Fruit fly (Drosophila melanogaster) Kc167 (cell line): ENCODE data around the gene CG12560.

ENCODE experiments used
- Myc ChIP-seq: fragments of >200 bp; optimal IDR thresholded peaks from 2 replicates; lab custom pipeline; 2017; ENCODE audit warnings: missing external identifiers
- h ChIP-seq: fragments of >200 bp; optimal IDR thresholded peaks from 3 replicates; lab custom pipeline; 2018; ENCODE audit warnings: missing external identifiers
- ttk ChIP-seq: sonication (Bioruptor generic); optimal IDR thresholded peaks from 2 replicates; lab custom pipeline; 2017; ENCODE audit warnings: missing external identifiers

dm6 chr2L:8031588-8031987 lies 22.3 kb upstream of the CG12560 start:
- TF ChIP-seq h (lab: Kevin White, UChicago) (no peak), ttk (no peak), Myc (lab: Kevin White, UChicago) (no peak)
